Worm (Caenorhabditis elegans): ENCODE data around the gene C15C8.6.

DNA sequence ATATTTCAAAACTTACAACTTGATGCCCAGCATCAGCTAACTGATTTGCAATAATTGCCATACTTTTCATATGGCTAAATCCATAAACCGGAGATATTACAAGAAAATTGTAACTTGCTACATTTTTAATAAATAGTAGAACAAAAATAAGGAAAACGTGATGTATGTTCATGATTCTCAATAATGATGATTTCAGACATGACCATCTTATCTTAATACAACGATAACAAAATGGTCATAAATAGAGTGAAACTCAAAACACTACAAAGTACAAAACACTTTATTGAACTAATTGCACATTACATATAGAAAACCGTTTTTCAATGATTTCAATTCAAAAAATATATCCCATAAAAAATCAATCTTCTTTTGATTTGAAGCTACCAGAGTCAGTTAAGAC is 41.4 kb upstream of the C15C8.6 start, which contains the start of gene ugt-5:
- TF ChIP-seq zip-8 (tag; optimal IDR thresholded peaks at IDR 0.05), result no peak
- TF ChIP-seq mls-2 (tag; optimal IDR thresholded peaks at IDR 0.05), result no peak
- TF ChIP-seq elt-3 (tag; optimal IDR thresholded peaks at IDR 0.05), result no peak
- no peak for TF ChIP-seq pha-4 (tag; optimal IDR thresholded peaks at IDR 0.05)
